Fruit fly (Drosophila melanogaster): Measurements from ENCODE around the gene CG9813.

Gene CG9813

DNA sequence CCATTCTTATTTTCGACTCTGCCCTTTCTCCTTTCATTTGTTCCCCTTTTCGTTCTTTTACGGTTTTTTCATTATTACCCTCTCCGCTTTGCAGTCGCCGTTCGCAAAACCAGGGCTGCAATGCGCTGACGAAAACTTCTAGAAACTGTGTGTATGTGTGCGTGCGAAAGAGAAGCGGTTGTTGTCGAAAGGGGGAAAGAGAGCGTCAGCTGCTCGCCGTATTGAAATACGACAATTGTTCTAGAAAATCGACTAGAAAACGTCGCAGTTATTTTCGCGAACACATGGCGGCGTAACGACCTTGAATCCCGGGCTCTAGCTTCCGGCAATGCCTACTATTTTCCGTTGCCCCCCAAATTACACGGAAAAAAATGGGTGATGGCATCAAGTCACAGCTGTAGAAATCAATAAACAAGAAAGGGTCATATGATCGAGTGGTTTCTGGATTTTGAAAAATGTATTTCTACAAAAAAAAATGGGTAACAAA, 3.1 kb upstream of the CG9813 start (continued):
- TF ChIP-seq CG34422 (GFP tag; IDR thresholded peaks at IDR 0.05) (peak; percentile 48; the same call in 1 of the 3 replicates), NFAT (GFP tag; IDR thresholded peaks at IDR 0.05) (peak; percentile 34; the same call in 1 of the 2 replicates), pzg (GFP tag; optimal IDR thresholded peaks at IDR 0.05) (peak; percentile 26), Rfx (GFP tag; IDR thresholded peaks at IDR 0.05) (peak; percentile 46; the same call in 1 of the 2 replicates), fu2 (GFP tag; optimal IDR thresholded peaks at IDR 0.05) (peak; percentile 5), crp (GFP tag; optimal IDR thresholded peaks at IDR 0.05) (peak; percentile 7 to 70), Dll (GFP tag; IDR thresholded peaks at IDR 0.05; ENCODE audit: partially characterized antibody) (0 out of 4 replicates have a peak, but pooled peaks have one; percentile 24), Aef1 (GFP tag; IDR thresholded peaks at IDR 0.05) (no peak), Adf1 (GFP tag; IDR thresholded peaks at IDR 0.05) (peak; percentile 34), CG8359 (GFP tag; optimal IDR thresholded peaks at IDR 0.05; ENCODE audit: borderline replicate concordance) (no peak), CG14710 (tag; optimal IDR thresholded peaks at IDR 0.05) (no peak), CG10321 (GFP tag; IDR thresholded peaks at IDR 0.05) (peak; percentile 28; the same call in 1 of the 2 replicates), psq (GFP tag; optimal IDR thresholded peaks at IDR 0.05) (peak; percentile 98), ci (GFP tag; IDR thresholded peaks at IDR 0.05) (0 out of 3 replicates have a peak, but pooled peaks have one; percentile 27), cg (GFP tag; optimal IDR thresholded peaks at IDR 0.05) (peak; percentile 95), CG34224 (GFP tag; IDR thresholded peaks at IDR 0.05; ENCODE audit: partially characterized antibody) (peak; percentile 64), CG6854 (GFP tag; optimal IDR thresholded peaks at IDR 0.05) (peak; percentile 7), tna (GFP tag; IDR thresholded peaks at IDR 0.05; ENCODE audit: partially characterized antibody) (no peak), jing (GFP tag; optimal IDR thresholded peaks at IDR 0.05) (no peak), Ada2b (GFP tag; IDR thresholded peaks at IDR 0.05) (peak; percentile 28; the same call in 1 of the 2 replicates), CG32532 (GFP tag; IDR thresholded peaks at IDR 0.05) (peak; percentile 61; the same call in 1 of the 2 replicates), Dek (tag; optimal IDR thresholded peaks at IDR 0.05) (no peak), CG17385 (GFP tag; optimal IDR thresholded peaks at IDR 0.05) (peak; percentile 35), Eip74EF (GFP tag; optimal IDR thresholded peaks at IDR 0.05) (no peak), PHDP (tag; optimal IDR thresholded peaks at IDR 0.05) (peak; percentile 43), chm (GFP tag; IDR thresholded peaks at IDR 0.05) (no peak), tap (tag; optimal IDR thresholded peaks at IDR 0.05) (no peak), ftz-f1 (GFP tag; optimal IDR thresholded peaks at IDR 0.05) (peak; percentile 69), CG1832 (GFP tag; optimal IDR thresholded peaks at IDR 0.05) (peak; percentile 47), hbn (GFP tag; IDR thresholded peaks at IDR 0.05; ENCODE audit: partially characterized antibody) (0 out of 2 replicates have a peak, but pooled peaks have one; percentile 34), CG11695 (GFP tag; IDR thresholded peaks at IDR 0.05) (peak; percentile 44; the same call in 1 of the 3 replicates), CG3163 (GFP tag; optimal IDR thresholded peaks at IDR 0.05) (peak; percentile 94), CG34376 (GFP tag; optimal IDR thresholded peaks at IDR 0.05) (peak; percentile 31), MBD-R2 (GFP tag; IDR thresholded peaks at IDR 0.05) (peak; percentile 30; the same call in 1 of the 2 replicates), Doc3 (GFP tag; IDR thresholded peaks at IDR 0.05; ENCODE audit: partially characterized antibody) (no peak), Hr3 (GFP tag; optimal IDR thresholded peaks at IDR 0.05) (no peak), wek (GFP tag; optimal IDR thresholded peaks at IDR 0.05) (no peak), sens-2 (GFP tag; IDR thresholded peaks at IDR 0.05) (no peak), stwl (tag; optimal IDR thresholded peaks at IDR 0.05) (peak; percentile 7), pb (GFP tag; optimal IDR thresholded peaks at IDR 0.05) (peak; percentile 11), eyg (GFP tag; optimal IDR thresholded peaks at IDR 0.05) (peak; percentile 51), prd (optimal IDR thresholded peaks at IDR 0.05) (no peak), prd (GFP tag; IDR thresholded peaks at IDR 0.05) (peak; percentile 29; the same call in 1 of the 3 replicates), gro (GFP tag; optimal IDR thresholded peaks at IDR 0.05) (peak; percentile 61), CG6791 (GFP tag; IDR thresholded peaks at IDR 0.05; ENCODE audit: partially characterized antibody) (0 out of 3 replicates have a peak, but pooled peaks have one; percentile 13), CG32767 (GFP tag; IDR thresholded peaks at IDR 0.05) (peak; percentile 45; the same call in 1 of the 2 replicates), CG7786 (GFP tag; optimal IDR thresholded peaks at IDR 0.05) (peak; percentile 7), HHEX (GFP tag; optimal IDR thresholded peaks at IDR 0.05) (peak; percentile 5), bigmax (GFP tag; optimal IDR thresholded peaks at IDR 0.05) (no peak)
